Worm (Caenorhabditis elegans) whole organism, midembryonic: ENCODE data around the gene K08D9.2.

ENCODE experiments used
- T22C8.4 ChIP-seq: fragments of 200-800 bp; sonication (Bioruptor generic); IDR thresholded peaks from 2 replicates; pipeline ENCODE4 v1.3.6; 2022; ENCODE audit warnings: missing genetic modification characterization, missing compliant biosample characterization
- cog-1 ChIP-seq: sonication (generic microtip); optimal IDR thresholded peaks from 2 replicates; lab custom pipeline; 2016; ENCODE audit warnings: missing genetic modification characterization, missing compliant biosample characterization
- flt-1 ChIP-seq: fragments of 200-800 bp; sonication (Bioruptor generic); IDR thresholded peaks from 2 replicates; pipeline ENCODE4 v1.3.6; 2022; ENCODE audit warnings: missing genetic modification characterization, missing compliant biosample characterization
- klf-2 ChIP-seq: fragments of 200-800 bp; sonication (Bioruptor generic); conservative IDR thresholded peaks from 2 replicates; pipeline ENCODE4 v1.3.6; 2022; ENCODE audit warnings: missing genetic modification reagents, missing genetic modification characterization, missing compliant biosample characterization
- med-1 ChIP-seq: sonication (generic microtip); optimal IDR thresholded peaks from 2 replicates; lab custom pipeline; 2017; ENCODE audit warnings: missing genetic modification characterization, mild to moderate bottlenecking, missing compliant biosample characterization, antibody characterized with exemption, missing genetic modification reagents; ENCODE audit not compliant: insufficient read depth
- ref-1 ChIP-seq: fragments of 200-800 bp; sonication (Bioruptor generic); conservative IDR thresholded peaks from 2 replicates; pipeline ENCODE4 v1.3.6; 2022; ENCODE audit warnings: missing genetic modification reagents, missing genetic modification characterization, missing compliant biosample characterization
- tab-1 ChIP-seq: fragments of 200-800 bp; sonication (Bioruptor generic); IDR thresholded peaks from 2 replicates; pipeline ENCODE4 v1.3.6; 2022; ENCODE audit warnings: missing genetic modification characterization, missing compliant biosample characterization
- ztf-23 ChIP-seq: fragments of 200-800 bp; sonication (Bioruptor generic); IDR thresholded peaks from 2 replicates; pipeline ENCODE4 v1.3.6; 2022; ENCODE audit warnings: missing genetic modification reagents, missing genetic modification characterization, missing compliant biosample characterization
- ztf-29 ChIP-seq: fragments of 200-800 bp; sonication (Bioruptor generic); IDR thresholded peaks from 2 replicates; pipeline ENCODE4 v1.3.6; 2022; ENCODE audit warnings: missing genetic modification reagents, missing genetic modification characterization, missing compliant biosample characterization

DNA sequence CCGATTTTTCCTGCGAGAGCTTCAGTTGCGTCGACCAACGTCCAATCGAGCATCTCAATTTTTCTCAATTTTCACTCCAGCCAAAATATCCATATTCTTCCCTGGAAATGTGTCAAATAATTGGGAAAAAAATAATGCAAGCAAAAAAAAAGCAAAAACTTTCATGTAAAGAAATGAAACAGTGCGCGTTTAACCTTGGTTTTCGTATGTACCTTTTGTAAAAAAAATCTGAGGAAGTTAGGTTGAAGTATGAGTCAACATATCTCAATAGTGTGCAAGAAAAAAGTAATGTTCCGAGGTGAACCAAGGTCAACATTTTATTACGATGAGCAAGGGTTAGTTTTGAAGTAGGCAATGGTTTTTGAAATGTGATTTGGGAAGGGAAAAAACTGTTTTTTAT is 22.7 kb downstream of the K08D9.2 start, which contains the start of gene T28A11.13:
- TF ChIP-seq klf-2 (GFP tag; lab: Robert Waterston, UW) (no peak), ztf-23 (GFP tag; lab: Robert Waterston, UW) (no peak), med-1 (GFP tag; lab: Kevin White, UChicago) (no peak), flt-1 (GFP tag; lab: Robert Waterston, UW) (no peak), cog-1 (no peak), tab-1 (GFP tag; lab: Robert Waterston, UW) (no peak), T22C8.4 (GFP tag; lab: Robert Waterston, UW) (no peak), ztf-29 (no peak), ref-1 (GFP tag; lab: Robert Waterston, UW) (no peak)
